Worm (Caenorhabditis elegans) whole organism, dauer: ENCODE measurements around the gene sri-28.

Experiments
- unc-62 ChIP-seq: sonication (generic microtip); optimal IDR thresholded peaks from 2 replicates; lab custom pipeline; 2017; ENCODE audit warnings: missing biosample characterization, missing genetic modification reagents, missing genetic modification characterization

Gene sri-28

ce11 chrII:3038453-3038909 lies 10.0 kb upstream of the sri-28 start, which contains the start of the genes B0454.26 and B0454.5:
B0454.26 (minus strand) TSS chrII:3038553.
B0454.5 (plus strand) TSS chrII:3038859.
- TF ChIP-seq unc-62 (GFP tag; lab: Kevin White, UChicago) = no peak

- TF ChIP-seq unc-62 (GFP tag; lab: Kevin White, UChicago) = no peak
Measured at ce11 chrII:3043358-3043757, 5.1 kb upstream of the sri-28 start, which contains the start of gene B0454.8. B0454.8 (minus strand) TSS chrII:3043458.

ce11 chrII:3044023-3044422 lies 4.5 kb upstream of the sri-28 start, which contains the start of gene sri-29:
sri-29 (plus strand) TSS chrII:3044323.
- no peak for TF ChIP-seq unc-62 (GFP tag; lab: Kevin White, UChicago)

ce11 chrII:3045422-3045821 lies 3.1 kb upstream of the sri-28 start:
- no peak for TF ChIP-seq unc-62 (GFP tag; lab: Kevin White, UChicago)

- TF ChIP-seq unc-62 (GFP tag; lab: Kevin White, UChicago) = no peak
Measured at ce11 chrII:3045875-3046274, 2.6 kb upstream of the sri-28 start, which contains the start of gene sri-30. sri-30 (plus strand) TSS chrII:3046175.

ce11 chrII:3048989-3049388 lies 511 bp downstream of the sri-28 start:
- TF ChIP-seq unc-62 (GFP tag; lab: Kevin White, UChicago) = no peak

DNA sequence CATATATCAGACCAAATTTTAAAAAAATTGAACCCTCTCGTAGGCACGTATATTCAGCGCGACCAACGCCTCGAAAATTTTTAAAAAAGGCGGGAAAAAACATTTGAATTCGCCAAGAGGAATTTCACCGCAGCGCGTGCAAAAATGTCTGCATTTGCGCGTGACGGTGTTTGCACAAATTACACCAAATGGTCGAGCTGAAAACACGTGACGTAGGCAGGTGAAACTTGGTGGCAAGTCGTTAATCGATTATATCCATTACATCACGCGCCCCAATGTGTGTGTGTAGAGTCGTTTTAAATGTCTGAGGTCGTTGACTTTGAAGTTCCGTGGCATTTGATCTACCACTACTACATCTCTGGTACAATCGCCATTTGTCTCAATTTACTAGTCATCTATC lies 2.2 kb downstream of the sri-28 start, which contains the start of gene sri-31:
sri-31 (plus strand) TSS at position 301 of the 400 bp plus-strand sequence.
- TF ChIP-seq unc-62 (GFP tag; lab: Kevin White, UChicago) = no peak

DNA sequence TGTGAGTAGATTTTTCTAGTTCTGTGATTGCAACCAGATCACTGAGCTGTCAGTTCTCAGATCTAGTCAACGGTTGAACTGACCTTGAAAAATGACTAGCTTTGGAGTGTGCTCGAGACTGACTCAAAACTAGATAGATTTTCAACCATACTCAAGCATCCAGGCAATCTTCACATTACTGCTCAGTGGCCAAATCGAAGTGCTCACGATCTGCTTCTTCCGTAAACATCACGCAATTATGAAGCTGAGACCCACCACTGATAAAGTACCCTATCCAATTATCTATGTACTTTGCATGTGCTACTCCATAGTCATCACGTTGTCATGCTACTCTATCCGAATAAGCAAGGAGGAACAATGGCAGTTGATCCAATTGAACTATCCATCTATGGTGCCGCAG lies 2.9 kb downstream of the sri-28 start:
- TF ChIP-seq unc-62 (GFP tag; lab: Kevin White, UChicago) = no peak

DNA sequence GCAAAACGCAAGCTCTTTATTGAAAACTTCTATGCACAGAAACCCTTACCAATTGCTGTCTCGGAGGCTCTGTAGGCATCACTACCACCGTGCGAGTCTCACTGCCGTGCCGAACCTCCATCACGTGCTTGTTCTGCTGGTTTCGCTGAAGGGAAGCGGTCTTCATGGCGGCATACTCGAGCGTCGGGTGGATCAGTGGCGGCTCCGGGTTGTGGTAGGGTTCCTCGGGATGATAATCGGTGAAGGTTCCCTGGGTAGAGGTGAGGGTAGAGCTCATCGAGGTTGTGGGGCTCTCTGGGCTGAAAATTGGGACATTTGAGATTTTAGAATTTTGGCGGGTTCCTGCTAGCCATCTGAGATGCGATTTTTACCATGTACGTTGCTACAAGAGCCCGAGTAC lies 4.4 kb downstream of the sri-28 start:
- TF ChIP-seq unc-62 (GFP tag; lab: Kevin White, UChicago) = no peak

- TF ChIP-seq unc-62 (GFP tag; lab: Kevin White, UChicago) = no peak
Measured at ce11 chrII:3053689-3054088, 5.2 kb downstream of the sri-28 start.

- no peak for TF ChIP-seq unc-62 (GFP tag; lab: Kevin White, UChicago)
Measured at ce11 chrII:3054221-3054620, 5.7 kb downstream of the sri-28 start, which contains the start of gene lido-13. lido-13 (minus strand) TSS chrII:3054321.

DNA sequence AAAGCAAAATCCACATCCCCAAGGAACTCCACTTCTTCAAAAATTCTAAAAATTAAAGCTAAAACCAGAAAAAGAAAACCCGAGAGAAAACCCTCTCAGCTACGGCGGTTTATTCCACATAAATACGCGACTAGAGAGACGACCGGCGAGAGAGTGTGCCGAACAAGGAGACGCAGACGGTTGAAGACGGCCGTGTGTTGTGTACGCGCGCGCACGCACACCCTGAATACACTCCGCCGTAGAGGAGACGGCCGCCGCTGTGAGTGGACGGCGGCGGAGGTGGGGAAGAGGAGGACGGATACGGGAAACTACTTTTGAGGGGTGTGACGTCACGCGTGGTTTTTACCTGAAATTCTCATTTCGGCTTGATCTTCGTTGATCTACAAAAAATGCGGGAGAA lies 6.1 kb downstream of the sri-28 start:
- TF ChIP-seq unc-62 (GFP tag; lab: Kevin White, UChicago) = no peak

DNA sequence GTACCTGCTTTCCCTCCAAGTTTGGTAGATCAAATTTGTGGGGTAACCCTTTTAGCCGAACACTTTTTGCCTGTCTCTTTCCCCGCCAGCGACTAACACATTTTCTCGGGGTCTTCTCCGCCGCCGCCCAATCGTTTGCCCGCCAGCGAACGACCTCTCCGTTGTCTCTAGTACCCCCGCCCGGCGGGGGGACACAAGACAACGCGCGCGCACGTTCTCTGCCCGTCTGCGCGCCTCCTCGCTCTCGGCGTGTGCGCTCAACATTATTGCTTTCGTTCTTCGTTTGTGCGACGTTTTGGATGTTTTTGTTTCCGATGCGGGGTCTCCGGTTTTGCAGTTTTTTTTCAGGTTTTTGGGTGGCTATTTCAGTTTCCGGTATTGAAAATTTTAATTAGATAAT lies 7.1 kb downstream of the sri-28 start:
- TF ChIP-seq unc-62 (GFP tag; lab: Kevin White, UChicago) = no peak

ce11 chrII:3056266-3056872 lies 7.9 kb downstream of the sri-28 start, which contains the start of gene lin-8:
lin-8 (plus strand) TSS chrII:3056822.
- TF ChIP-seq unc-62 (GFP tag; lab: Kevin White, UChicago) = no peak

DNA sequence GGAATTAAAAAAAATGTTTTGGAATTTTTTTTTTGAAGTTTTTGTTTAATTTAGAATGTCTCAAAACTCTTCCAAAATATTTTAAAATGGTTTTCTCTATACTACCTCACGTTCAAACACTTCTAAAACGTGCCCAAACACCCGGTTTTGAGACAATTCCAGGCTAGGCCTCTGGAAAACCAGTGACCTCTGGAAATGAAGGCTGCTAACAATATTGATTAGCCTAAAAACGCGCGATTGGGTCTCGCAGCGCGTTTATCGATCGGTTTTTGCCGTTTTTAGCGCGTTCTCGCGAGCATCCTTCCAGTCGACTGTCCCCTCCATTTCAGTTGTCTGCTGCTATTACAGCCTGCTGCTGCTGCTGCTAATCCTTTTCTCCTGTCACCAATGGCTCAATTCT lies 12.3 kb downstream of the sri-28 start, which contains the start of gene Y25C1A.6:
Y25C1A.6 (plus strand) TSS at position 301 of the 400 bp plus-strand sequence.
- no peak for TF ChIP-seq unc-62 (GFP tag; lab: Kevin White, UChicago)

- no peak for TF ChIP-seq unc-62 (GFP tag; lab: Kevin White, UChicago)
Measured at ce11 chrII:3061605-3062004, 13.1 kb downstream of the sri-28 start.

- TF ChIP-seq unc-62 (GFP tag; lab: Kevin White, UChicago) = no peak
Measured at ce11 chrII:3062222-3062621, 13.7 kb downstream of the sri-28 start.
